Fruit fly (Drosophila melanogaster) whole organism, embryonic: ENCODE measurements around the gene CG31100.

ENCODE experiments used
- Awh ChIP-seq: fragments of 200-800 bp; sonication (Bioruptor generic); IDR thresholded peaks from 2 replicates; pipeline ENCODE4, ENCODE4 v1.3.6; 2022; ENCODE audit warnings: missing biosample characterization, missing genetic modification characterization
- Bteb2 ChIP-seq: fragments of 200-800 bp; sonication (Bioruptor generic); optimal IDR thresholded peaks from 2 replicates; lab custom pipeline; 2016; ENCODE audit warnings: missing biosample characterization, missing genetic modification characterization
- CG11695 ChIP-seq: fragments of 200-800 bp; sonication (Bioruptor generic); IDR thresholded peaks from 3 replicates; pipeline ENCODE4 v1.3.6; 2022; ENCODE audit warnings: missing biosample characterization, missing genetic modification characterization
- CG1233 ChIP-seq: fragments of 200-800 bp; sonication (Bioruptor generic); optimal IDR thresholded peaks from 4 replicates; lab custom pipeline; 2018; ENCODE audit warnings: missing biosample characterization, mild to moderate bottlenecking, missing genetic modification characterization
- CG15011 ChIP-seq: fragments of 200-800 bp; sonication (Bioruptor generic); optimal IDR thresholded peaks from 3 replicates; lab custom pipeline; 2018; ENCODE audit warnings: missing biosample characterization, mild to moderate bottlenecking, missing genetic modification characterization
- CG15696 ChIP-seq: fragments of 200-800 bp; sonication (Bioruptor generic); optimal IDR thresholded peaks from 2 replicates; lab custom pipeline; 2019; ENCODE audit warnings: missing biosample characterization, mild to moderate bottlenecking, missing genetic modification characterization, moderate library complexity
- CG1602 ChIP-seq: fragments of 200-800 bp; sonication (Bioruptor generic); optimal IDR thresholded peaks from 3 replicates; lab custom pipeline; 2016; ENCODE audit warnings: missing biosample characterization, missing genetic modification characterization
- CG16779 ChIP-seq: fragments of 200-800 bp; sonication (Bioruptor generic); IDR thresholded peaks from 2 replicates; pipeline ENCODE4 v1.3.6; 2022; ENCODE audit warnings: missing biosample characterization, missing genetic modification characterization
- CG17829 ChIP-seq: fragments of 200-800 bp; optimal IDR thresholded peaks from 2 replicates; lab custom pipeline; 2019; ENCODE audit warnings: missing biosample characterization, mild to moderate bottlenecking, missing genetic modification characterization, moderate library complexity
- CG18619 ChIP-seq: fragments of 200-800 bp; sonication (Bioruptor generic); optimal IDR thresholded peaks from 3 replicates; lab custom pipeline; 2017; ENCODE audit warnings: missing biosample characterization, mild to moderate bottlenecking, missing genetic modification characterization
- CG2129 ChIP-seq: fragments of 200-800 bp; sonication (Bioruptor generic); IDR thresholded peaks from 2 replicates; pipeline ENCODE4 v1.3.6; 2022; ENCODE audit warnings: missing biosample characterization, missing genetic modification characterization; ENCODE audit not compliant: partially characterized antibody
- CG2678 ChIP-seq: fragments of 200-800 bp; sonication (Bioruptor generic); optimal IDR thresholded peaks from 3 replicates; lab custom pipeline; 2019; ENCODE audit warnings: missing biosample characterization, mild to moderate bottlenecking, missing genetic modification characterization, moderate library complexity
- CG30431 ChIP-seq: fragments of 200-800 bp; sonication (Bioruptor generic); optimal IDR thresholded peaks from 2 replicates; lab custom pipeline; 2017; ENCODE audit warnings: missing biosample characterization, missing genetic modification characterization
- CG32767 ChIP-seq: fragments of 200-800 bp; sonication (Bioruptor generic); IDR thresholded peaks from 2 replicates; pipeline ENCODE4 v1.3.6; 2022; ENCODE audit warnings: missing biosample characterization, missing genetic modification characterization
- CG3838 ChIP-seq: fragments of 200-800 bp; sonication (Bioruptor generic); optimal IDR thresholded peaks from 3 replicates; lab custom pipeline; 2016; ENCODE audit warnings: missing biosample characterization, missing genetic modification characterization
- CG6175 ChIP-seq: fragments of 200-800 bp; sonication (Bioruptor generic); IDR thresholded peaks from 3 replicates; pipeline ENCODE4 v1.3.6; 2022; ENCODE audit warnings: missing biosample characterization, missing genetic modification characterization
- CG9609 ChIP-seq: fragments of 200-800 bp; sonication (Bioruptor generic); optimal IDR thresholded peaks from 3 replicates; lab custom pipeline; 2016; ENCODE audit warnings: missing biosample characterization, missing genetic modification characterization
- Dek ChIP-seq: fragments of 200-800 bp; sonication (Bioruptor generic); optimal IDR thresholded peaks from 3 replicates; lab custom pipeline; 2019; ENCODE audit warnings: missing biosample characterization, mild to moderate bottlenecking, missing genetic modification characterization, moderate library complexity
- Gug ChIP-seq: fragments of 200-800 bp; sonication (Bioruptor generic); IDR thresholded peaks from 4 replicates; pipeline ENCODE4 v1.3.6; 2022; ENCODE audit warnings: missing biosample characterization, missing genetic modification characterization
- HLH3B ChIP-seq: fragments of 200-800 bp; sonication (Bioruptor generic); IDR thresholded peaks from 2 replicates; pipeline ENCODE4 v1.3.6; 2022; ENCODE audit warnings: missing biosample characterization, missing genetic modification characterization
- HLH4C ChIP-seq: fragments of 200-800 bp; sonication (Bioruptor generic); IDR thresholded peaks from 3 replicates; pipeline ENCODE4 v1.3.6; 2022; ENCODE audit warnings: missing biosample characterization, missing genetic modification characterization; ENCODE audit not compliant: partially characterized antibody
- HLH54F ChIP-seq: fragments of 200-800 bp; sonication (Bioruptor generic); optimal IDR thresholded peaks from 3 replicates; lab custom pipeline; 2016; ENCODE audit warnings: missing biosample characterization, missing genetic modification characterization
- HmgZ ChIP-seq: fragments of 200-800 bp; sonication (Bioruptor generic); optimal IDR thresholded peaks from 2 replicates; lab custom pipeline; 2018; ENCODE audit warnings: missing biosample characterization, mild to moderate bottlenecking, missing genetic modification characterization
- Lim3 ChIP-seq: fragments of 200-800 bp; sonication (Bioruptor generic); IDR thresholded peaks from 2 replicates; pipeline ENCODE4 v1.3.6; 2022; ENCODE audit warnings: missing biosample characterization, missing genetic modification characterization
- Mad ChIP-seq: fragments of 200-800 bp; sonication (Bioruptor generic); optimal IDR thresholded peaks from 2 replicates; lab custom pipeline; 2016; ENCODE audit warnings: missing biosample characterization, missing genetic modification characterization
- NK7.1 ChIP-seq: fragments of 200-800 bp; sonication (Bioruptor generic); optimal IDR thresholded peaks from 3 replicates; lab custom pipeline; 2016; ENCODE audit warnings: missing biosample characterization, missing genetic modification characterization
- Neu2 ChIP-seq: fragments of 200-800 bp; sonication (Bioruptor generic); optimal IDR thresholded peaks from 3 replicates; lab custom pipeline; 2016; ENCODE audit warnings: missing biosample characterization, missing genetic modification characterization, borderline replicate concordance
- Nf-YA ChIP-seq: fragments of 200-800 bp; sonication (Bioruptor generic); IDR thresholded peaks from 2 replicates; pipeline ENCODE4 v1.3.6; 2022; ENCODE audit warnings: missing biosample characterization, missing genetic modification characterization
- Poxn ChIP-seq: fragments of 200-800 bp; sonication (Bioruptor generic); IDR thresholded peaks from 2 replicates; pipeline ENCODE4 v1.3.6; 2022; ENCODE audit warnings: missing biosample characterization, missing genetic modification characterization
- Rfx ChIP-seq: fragments of 200-800 bp; sonication (Bioruptor generic); IDR thresholded peaks from 2 replicates; pipeline ENCODE4 v1.3.6; 2022; ENCODE audit warnings: missing biosample characterization, missing genetic modification characterization
- Six4 ChIP-seq: fragments of 200-800 bp; sonication (Bioruptor generic); optimal IDR thresholded peaks from 2 replicates; lab custom pipeline; 2016; ENCODE audit warnings: missing biosample characterization, missing genetic modification characterization
- Trl ChIP-seq, 3 experiments: fragments of >200 bp in 2 of 3; fragments of 200-800 bp in 1 of 3; sonication (Bioruptor generic) in 1 of 3; optimal IDR thresholded peaks; 2 replicates in 1 of 3; 3 replicates in 2 of 3; lab custom pipeline; 2016 to 2017; ENCODE audit warnings: missing biosample characterization in 1 of 3, missing genetic modification characterization in 1 of 3
- Xrp1 ChIP-seq: fragments of 200-800 bp; sonication (Bioruptor generic); IDR thresholded peaks from 2 replicates; pipeline ENCODE4 v1.3.6; 2022; ENCODE audit warnings: missing biosample characterization, missing genetic modification characterization
- ash1 ChIP-seq: fragments of 200-800 bp; sonication (Bioruptor generic); optimal IDR thresholded peaks from 2 replicates; lab custom pipeline; 2018; ENCODE audit warnings: missing biosample characterization, mild to moderate bottlenecking, missing genetic modification characterization
- bab2 ChIP-seq: fragments of 200-800 bp; sonication (Bioruptor generic); optimal IDR thresholded peaks from 2 replicates; lab custom pipeline; 2016; ENCODE audit warnings: missing biosample characterization, missing genetic modification characterization
- chm ChIP-seq: fragments of 200-800 bp; sonication (Bioruptor generic); IDR thresholded peaks from 2 replicates; pipeline ENCODE4 v1.3.6; 2022; ENCODE audit warnings: missing biosample characterization, missing genetic modification characterization
- crol ChIP-seq: fragments of 200-800 bp; sonication (Bioruptor generic); IDR thresholded peaks from 2 replicates; pipeline ENCODE4 v1.3.6; 2022; ENCODE audit warnings: missing biosample characterization, missing genetic modification characterization
- cwo ChIP-seq: fragments of 200-800 bp; sonication (Bioruptor generic); optimal IDR thresholded peaks from 3 replicates; lab custom pipeline; 2017; ENCODE audit warnings: missing biosample characterization, missing genetic modification characterization, mild to moderate bottlenecking, moderate library complexity, missing genetic modification reagents
- h ChIP-seq: fragments of >200 bp; optimal IDR thresholded peaks from 2 replicates; lab custom pipeline; 2017
- jing ChIP-seq: fragments of 200-800 bp; sonication (Bioruptor generic); optimal IDR thresholded peaks from 2 replicates; lab custom pipeline; 2018; ENCODE audit warnings: missing biosample characterization, mild to moderate bottlenecking, missing genetic modification characterization
- kah ChIP-seq: fragments of 200-800 bp; sonication (Bioruptor generic); optimal IDR thresholded peaks from 2 replicates; lab custom pipeline; 2018; ENCODE audit warnings: missing biosample characterization, mild to moderate bottlenecking, missing genetic modification characterization
- onecut ChIP-seq: fragments of 200-800 bp; sonication (Bioruptor generic); IDR thresholded peaks from 2 replicates; pipeline ENCODE4 v1.3.6; 2022; ENCODE audit warnings: missing biosample characterization, missing genetic modification characterization
- sisA ChIP-seq: fragments of 200-800 bp; sonication (Bioruptor generic); IDR thresholded peaks from 2 replicates; pipeline ENCODE4 v1.3.6; 2022; ENCODE audit warnings: missing biosample characterization, missing genetic modification characterization
- sob ChIP-seq: fragments of 200-800 bp; sonication (Bioruptor generic); IDR thresholded peaks from 2 replicates; pipeline ENCODE4 v1.3.6; 2022; ENCODE audit warnings: missing biosample characterization, missing genetic modification characterization
- stc ChIP-seq: fragments of 200-800 bp; sonication (Bioruptor generic); IDR thresholded peaks from 2 replicates; pipeline ENCODE4 v1.3.6; 2022; ENCODE audit warnings: missing biosample characterization, missing genetic modification characterization
- stwl ChIP-seq: fragments of 200-800 bp; sonication (Bioruptor generic); optimal IDR thresholded peaks from 3 replicates; lab custom pipeline; 2018; ENCODE audit warnings: missing biosample characterization, mild to moderate bottlenecking, missing genetic modification characterization, moderate library complexity
- wor ChIP-seq: fragments of 200-800 bp; sonication (Bioruptor generic); IDR thresholded peaks from 2 replicates; pipeline ENCODE4 v1.3.6; 2022; ENCODE audit warnings: missing biosample characterization, missing genetic modification characterization

Gene CG31100

DNA sequence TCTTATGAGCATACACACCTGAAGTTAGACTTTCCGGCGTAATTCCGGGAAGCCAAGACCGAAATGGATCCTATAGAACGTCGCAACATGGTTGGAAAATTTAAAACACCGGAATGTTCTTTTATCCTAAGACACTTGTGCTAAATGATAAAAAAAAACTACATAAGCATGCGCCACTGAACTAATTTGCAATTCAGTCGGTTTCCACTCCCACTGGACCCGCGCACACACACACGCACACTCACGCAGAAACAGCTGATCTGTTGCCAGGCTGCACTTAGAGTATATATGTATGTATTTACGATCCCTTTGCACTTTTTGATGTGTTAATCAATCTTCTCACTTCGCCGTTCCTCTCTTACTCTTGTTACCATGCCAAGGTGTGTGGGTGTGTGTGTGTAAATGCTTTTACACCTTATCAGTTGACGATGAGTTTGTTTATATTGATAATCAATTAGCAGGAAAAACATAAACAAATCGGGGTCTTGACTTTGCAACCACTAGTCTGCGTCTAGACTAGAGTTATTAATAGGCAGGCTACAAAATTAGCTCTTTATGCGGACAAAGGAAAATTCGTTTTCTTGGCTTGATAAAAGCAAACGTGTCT, 45.1 kb upstream of the CG31100 start, which contains the start of gene Mst85C (continued):
- no peak for TF ChIP-seq Xrp1 (GFP tag; lab: Robert Waterston, UW)

DNA sequence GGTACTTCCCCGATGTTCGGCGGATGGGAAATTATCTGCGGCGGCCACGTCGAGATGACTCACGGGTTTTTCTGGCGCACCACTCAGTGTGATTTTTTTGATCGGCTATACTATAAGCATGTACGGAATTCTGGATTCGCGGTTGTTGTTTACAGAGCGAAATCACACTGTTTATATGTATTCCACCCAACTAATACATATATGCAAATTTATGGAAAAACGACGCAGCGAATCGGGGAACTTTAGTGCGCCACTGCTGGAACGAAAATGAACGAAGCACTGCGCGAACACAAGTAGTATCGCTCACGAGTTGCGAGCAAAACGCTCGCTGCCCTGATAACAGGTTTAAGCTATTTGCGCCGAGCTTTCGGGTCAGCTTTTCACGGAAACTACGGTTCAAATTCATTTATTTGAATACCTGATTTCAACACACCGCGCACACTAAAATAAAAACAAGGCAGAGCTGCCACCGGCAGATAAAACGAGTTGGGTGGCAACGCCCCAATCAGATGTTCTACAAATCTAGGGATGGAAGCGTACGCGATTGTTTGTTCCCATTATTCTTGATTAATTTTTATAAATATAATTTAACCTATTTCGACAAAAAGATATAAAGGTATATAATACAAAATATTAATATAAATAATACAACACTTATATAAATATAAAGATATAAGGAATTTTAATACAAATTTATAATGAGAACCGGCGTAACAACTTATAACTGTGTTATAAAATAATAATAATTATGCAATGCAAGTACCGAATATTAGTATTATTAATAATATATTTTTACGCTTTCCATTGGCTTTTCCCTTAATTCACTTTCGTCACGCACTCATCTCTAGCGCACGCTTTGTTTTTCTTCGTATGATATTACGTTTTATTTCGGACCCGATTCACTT, 44.4 kb upstream of the CG31100 start, which contains the start of gene Rel:
Gene Rel (minus strand): TSS at position 417 of the 905 bp plus-strand sequence.
- TF ChIP-seq HLH3B (GFP tag; lab: Robert Waterston, UW): no peak
- TF ChIP-seq CG15011 (GFP tag; lab: Kevin White, UChicago): no peak
- TF ChIP-seq wor (GFP tag; lab: Robert Waterston, UW): no peak
- no peak for TF ChIP-seq NK7.1 (GFP tag; lab: Kevin White, UChicago)
- no peak for TF ChIP-seq CG16779
- peak; percentile 86 for TF ChIP-seq CG17829 (tag; lab: Kevin White, UChicago)
- TF ChIP-seq ash1: no peak
- peak; percentile 62 for TF ChIP-seq cwo (GFP tag; lab: Kevin White, UChicago)
- no peak for TF ChIP-seq Bteb2 (GFP tag; lab: Kevin White, UChicago)
- TF ChIP-seq bab2 (GFP tag; lab: Kevin White, UChicago): no peak
- TF ChIP-seq chm (GFP tag; lab: Robert Waterston, UW): no peak
- TF ChIP-seq h (lab: Kevin White, UChicago): no peak
- TF ChIP-seq Gug (GFP tag; lab: Robert Waterston, UW): no peak; the same call in 3 of the 4 replicates
- peak; percentile 50 for TF ChIP-seq CG30431
- no peak for TF ChIP-seq CG11695 (GFP tag; lab: Robert Waterston, UW)
- no peak for TF ChIP-seq Neu2 (GFP tag; lab: Kevin White, UChicago)
- TF ChIP-seq stc: no peak
- no peak for TF ChIP-seq kah (GFP tag; lab: Kevin White, UChicago)
- peak; percentile 54 for TF ChIP-seq CG1602 (GFP tag; lab: Kevin White, UChicago)
- no peak for TF ChIP-seq CG32767 (GFP tag; lab: Robert Waterston, UW)
- no peak for TF ChIP-seq CG3838 (GFP tag; lab: Kevin White, UChicago)
- TF ChIP-seq crol (GFP tag; lab: Robert Waterston, UW): no peak
- TF ChIP-seq Nf-YA (GFP tag; lab: Robert Waterston, UW): no peak
- TF ChIP-seq Trl (optimal IDR thresholded peaks at IDR 0.05; lab: Kevin White, UChicago): peak in 1 of 2 experiments; percentile 4
- no peak for TF ChIP-seq Trl (GFP tag; optimal IDR thresholded peaks at IDR 0.05; lab: Kevin White, UChicago)
- TF ChIP-seq CG18619 (GFP tag; lab: Kevin White, UChicago): peak; percentile 70
- TF ChIP-seq jing (GFP tag; lab: Kevin White, UChicago): no peak
- TF ChIP-seq CG1233 (GFP tag; lab: Kevin White, UChicago): peak; percentile 42
- TF ChIP-seq CG6175 (GFP tag; lab: Robert Waterston, UW): no peak
- peak; percentile 42 for TF ChIP-seq HmgZ (tag; lab: Kevin White, UChicago)
- peak; percentile 70 for TF ChIP-seq Dek (tag; lab: Kevin White, UChicago)
- no peak for TF ChIP-seq HLH4C (GFP tag; lab: Robert Waterston, UW)
- TF ChIP-seq sisA: no peak
- no peak for TF ChIP-seq CG9609 (GFP tag; lab: Kevin White, UChicago)
- TF ChIP-seq Poxn: no peak
- TF ChIP-seq CG2129 (GFP tag; lab: Robert Waterston, UW): no peak
- TF ChIP-seq onecut (GFP tag; lab: Robert Waterston, UW): no peak
- TF ChIP-seq sob: no peak
- no peak for TF ChIP-seq Mad (GFP tag; lab: Kevin White, UChicago)
- peak; percentile 56 for TF ChIP-seq Six4 (GFP tag; lab: Kevin White, UChicago)
- no peak for TF ChIP-seq HLH54F (GFP tag; lab: Kevin White, UChicago)
- peak; percentile 86 for TF ChIP-seq CG2678
- no peak for TF ChIP-seq Rfx (GFP tag; lab: Robert Waterston, UW)
- TF ChIP-seq stwl (tag; lab: Kevin White, UChicago): peak; percentile 4
- TF ChIP-seq CG15696 (tag; lab: Kevin White, UChicago): peak; percentile 78
- TF ChIP-seq Awh (GFP tag; lab: Robert Waterston, UW): no peak
- TF ChIP-seq Lim3: no peak
